Fruit fly (Drosophila melanogaster) whole organism, embryonic: ENCODE measurements around the gene corto.

Experiments
- Atf3 ChIP-seq: fragments of 200-800 bp; sonication (Bioruptor generic); optimal IDR thresholded peaks from 3 replicates; lab custom pipeline; 2016; ENCODE audit warnings: missing biosample characterization, missing genetic modification characterization
- CG10209 ChIP-seq: fragments of 200-800 bp; sonication (Bioruptor generic); optimal IDR thresholded peaks from 3 replicates; lab custom pipeline; 2017; ENCODE audit warnings: missing biosample characterization, mild to moderate bottlenecking, missing genetic modification characterization, missing genetic modification reagents
- CG10267 ChIP-seq: fragments of 200-800 bp; sonication (Bioruptor generic); optimal IDR thresholded peaks from 2 replicates; lab custom pipeline; 2018; ENCODE audit warnings: missing biosample characterization, mild to moderate bottlenecking, missing genetic modification characterization, moderate library complexity
- CG12769 ChIP-seq: fragments of 200-800 bp; sonication (Bioruptor generic); optimal IDR thresholded peaks from 2 replicates; lab custom pipeline; 2019; ENCODE audit warnings: missing biosample characterization, mild to moderate bottlenecking, missing genetic modification characterization, moderate library complexity
- CG13894 ChIP-seq: fragments of 200-800 bp; sonication (Bioruptor generic); optimal IDR thresholded peaks from 3 replicates; lab custom pipeline; 2018; ENCODE audit warnings: missing biosample characterization, mild to moderate bottlenecking, missing genetic modification characterization, moderate library complexity
- CG18476 ChIP-seq: fragments of 200-800 bp; sonication (Bioruptor generic); optimal IDR thresholded peaks from 2 replicates; lab custom pipeline; 2016; ENCODE audit warnings: missing biosample characterization, mild to moderate bottlenecking, missing genetic modification characterization
- CG2202 ChIP-seq: fragments of 200-800 bp; sonication (Bioruptor generic); optimal IDR thresholded peaks from 2 replicates; lab custom pipeline; 2018; ENCODE audit warnings: missing biosample characterization, mild to moderate bottlenecking, missing genetic modification characterization
- CG31224 ChIP-seq: fragments of 200-800 bp; sonication (Bioruptor generic); IDR thresholded peaks from 2 replicates; pipeline ENCODE4 v1.3.6; 2022; ENCODE audit warnings: missing biosample characterization, missing genetic modification characterization
- CG31388 ChIP-seq: fragments of 200-800 bp; sonication (Bioruptor generic); optimal IDR thresholded peaks from 2 replicates; lab custom pipeline; 2016; ENCODE audit warnings: missing biosample characterization, missing genetic modification characterization
- CG31441 ChIP-seq: fragments of 200-800 bp; sonication (Bioruptor generic); IDR thresholded peaks from 2 replicates; pipeline ENCODE4 v1.3.6; 2022; ENCODE audit warnings: missing biosample characterization, missing genetic modification characterization
- CG33557 ChIP-seq: fragments of 200-800 bp; sonication (Bioruptor generic); optimal IDR thresholded peaks from 2 replicates; lab custom pipeline; 2019; ENCODE audit warnings: missing biosample characterization, mild to moderate bottlenecking, missing genetic modification characterization, moderate library complexity
- CG3407 ChIP-seq: fragments of 200-800 bp; sonication (Bioruptor generic); optimal IDR thresholded peaks from 2 replicates; lab custom pipeline; 2018; ENCODE audit warnings: missing biosample characterization, mild to moderate bottlenecking, missing genetic modification characterization
- CG3847 ChIP-seq: fragments of 200-800 bp; sonication (Bioruptor generic); IDR thresholded peaks from 2 replicates; pipeline ENCODE4 v1.3.6; 2022; ENCODE audit warnings: missing biosample characterization, missing genetic modification characterization
- CG3995 ChIP-seq: fragments of 200-800 bp; sonication (Bioruptor generic); optimal IDR thresholded peaks from 3 replicates; lab custom pipeline; 2016; ENCODE audit warnings: missing biosample characterization, missing genetic modification characterization
- CG4282 ChIP-seq: fragments of 200-800 bp; sonication (Bioruptor generic); optimal IDR thresholded peaks from 2 replicates; lab custom pipeline; 2016; ENCODE audit warnings: missing biosample characterization, missing genetic modification characterization
- CG4617 ChIP-seq: fragments of 200-800 bp; sonication (Bioruptor generic); optimal IDR thresholded peaks from 3 replicates; lab custom pipeline; 2016; ENCODE audit warnings: missing biosample characterization, missing genetic modification characterization, borderline replicate concordance
- CG5245 ChIP-seq: fragments of 200-800 bp; sonication (Bioruptor generic); optimal IDR thresholded peaks from 3 replicates; lab custom pipeline; 2016; ENCODE audit warnings: missing biosample characterization, missing genetic modification characterization
- CG6765 ChIP-seq: fragments of 200-800 bp; sonication (Bioruptor generic); optimal IDR thresholded peaks from 3 replicates; lab custom pipeline; 2017; ENCODE audit warnings: missing biosample characterization, mild to moderate bottlenecking, missing genetic modification characterization
- CG7839 ChIP-seq: fragments of 200-800 bp; sonication (Bioruptor generic); optimal IDR thresholded peaks from 3 replicates; lab custom pipeline; 2018; ENCODE audit warnings: missing biosample characterization, mild to moderate bottlenecking, missing genetic modification characterization, moderate library complexity
- CG8924 ChIP-seq: fragments of 200-800 bp; optimal IDR thresholded peaks from 3 replicates; lab custom pipeline; 2019; ENCODE audit warnings: missing biosample characterization, mild to moderate bottlenecking, missing genetic modification characterization, moderate library complexity
- CrebB ChIP-seq: fragments of 200-800 bp; sonication (Bioruptor generic); optimal IDR thresholded peaks from 3 replicates; lab custom pipeline; 2018; ENCODE audit warnings: missing biosample characterization, mild to moderate bottlenecking, missing genetic modification characterization
- Doc3 ChIP-seq: fragments of 200-800 bp; sonication (Bioruptor generic); IDR thresholded peaks from 3 replicates; pipeline ENCODE4 v1.3.6; 2022; ENCODE audit warnings: missing biosample characterization, missing genetic modification characterization; ENCODE audit not compliant: partially characterized antibody
- Ets65A ChIP-seq: fragments of 200-800 bp; sonication (Bioruptor generic); peaks from one replicate; lab custom pipeline; 2016; ENCODE audit warnings: missing biosample characterization, missing genetic modification characterization
- Hr3 ChIP-seq: fragments of 200-800 bp; sonication (Bioruptor generic); optimal IDR thresholded peaks from 3 replicates; lab custom pipeline; 2016; ENCODE audit warnings: missing biosample characterization, missing genetic modification characterization
- MESR4 ChIP-seq: fragments of 200-800 bp; sonication (Bioruptor generic); optimal IDR thresholded peaks from 2 replicates; lab custom pipeline; 2018; ENCODE audit warnings: missing biosample characterization, mild to moderate bottlenecking, missing genetic modification characterization, moderate library complexity
- NK7.1 ChIP-seq: fragments of 200-800 bp; sonication (Bioruptor generic); optimal IDR thresholded peaks from 3 replicates; lab custom pipeline; 2016; ENCODE audit warnings: missing biosample characterization, missing genetic modification characterization
- Ptx1 ChIP-seq: fragments of 200-800 bp; sonication (Bioruptor generic); IDR thresholded peaks from 2 replicates; pipeline ENCODE4 v1.3.6; 2022; ENCODE audit warnings: missing biosample characterization, missing genetic modification characterization
- Usf ChIP-seq: fragments of 200-800 bp; sonication (Bioruptor generic); optimal IDR thresholded peaks from 2 replicates; lab custom pipeline; 2017; ENCODE audit warnings: missing genotype, missing biosample characterization, missing genetic modification characterization
- ab ChIP-seq: fragments of 200-800 bp; sonication (Bioruptor generic); optimal IDR thresholded peaks from 2 replicates; lab custom pipeline; 2016; ENCODE audit warnings: missing biosample characterization, missing genetic modification characterization
- amos ChIP-seq: fragments of 200-800 bp; sonication (Bioruptor generic); IDR thresholded peaks from 2 replicates; pipeline ENCODE4 v1.3.6; 2022; ENCODE audit warnings: missing biosample characterization, missing genetic modification characterization; ENCODE audit not compliant: partially characterized antibody
- ap ChIP-seq: fragments of 200-800 bp; sonication (Bioruptor generic); IDR thresholded peaks from 2 replicates; pipeline ENCODE4 v1.3.6; 2022; ENCODE audit warnings: missing biosample characterization, missing genetic modification characterization
- ara ChIP-seq: fragments of 200-800 bp; sonication (Bioruptor generic); IDR thresholded peaks from 2 replicates; pipeline ENCODE4 v1.3.6; 2022; ENCODE audit warnings: missing biosample characterization, missing genetic modification characterization
- bbx ChIP-seq: fragments of 200-800 bp; sonication (Bioruptor generic); IDR thresholded peaks from 2 replicates; pipeline ENCODE4 v1.3.6; 2022; ENCODE audit warnings: missing biosample characterization, missing genetic modification characterization; ENCODE audit not compliant: partially characterized antibody
- br ChIP-seq: fragments of >200 bp; optimal IDR thresholded peaks from 2 replicates; lab custom pipeline; 2017
- cas ChIP-seq: fragments of 200-800 bp; sonication (Bioruptor generic); IDR thresholded peaks from 2 replicates; pipeline ENCODE4 v1.3.6; 2022; ENCODE audit warnings: missing biosample characterization, missing genetic modification characterization
- chm ChIP-seq: fragments of 200-800 bp; sonication (Bioruptor generic); IDR thresholded peaks from 2 replicates; pipeline ENCODE4 v1.3.6; 2022; ENCODE audit warnings: missing biosample characterization, missing genetic modification characterization
- croc ChIP-seq: fragments of 200-800 bp; sonication (Bioruptor generic); conservative IDR thresholded peaks from 3 replicates; pipeline ENCODE4 v1.3.6; 2022; ENCODE audit warnings: missing biosample characterization, missing genetic modification characterization
- dimm ChIP-seq: fragments of 200-800 bp; sonication (Bioruptor generic); IDR thresholded peaks from 2 replicates; pipeline ENCODE4 v1.3.6; 2022; ENCODE audit warnings: missing biosample characterization, missing genetic modification characterization
- eve ChIP-seq, 2 experiments: fragments of >200 bp; optimal IDR thresholded peaks; 2 replicates each; lab custom pipeline; 2017; ENCODE audit warnings: missing biosample characterization in 2 of 2, missing genetic modification characterization in 2 of 2
- gt ChIP-seq: fragments of 200-800 bp; sonication (Bioruptor generic); IDR thresholded peaks from 2 replicates; pipeline ENCODE4 v1.3.6; 2022; ENCODE audit warnings: missing biosample characterization, missing genetic modification characterization
- hth ChIP-seq: fragments of >200 bp; optimal IDR thresholded peaks from 2 replicates; lab custom pipeline; 2017; ENCODE audit warnings: inconsistent platforms
- kah ChIP-seq: fragments of 200-800 bp; sonication (Bioruptor generic); optimal IDR thresholded peaks from 2 replicates; lab custom pipeline; 2018; ENCODE audit warnings: missing biosample characterization, mild to moderate bottlenecking, missing genetic modification characterization
- lola ChIP-seq, 3 experiments: fragments of >200 bp in 2 of 3; fragments of 200-800 bp in 1 of 3; sonication (Bioruptor generic) in 1 of 3; optimal IDR thresholded peaks; 2 replicates each; lab custom pipeline; 2017 to 2019; ENCODE audit warnings: missing biosample characterization in 3 of 3, missing genetic modification characterization in 3 of 3, mild to moderate bottlenecking in 1 of 3, moderate library complexity in 1 of 3
- mld ChIP-seq: fragments of 200-800 bp; sonication (Bioruptor generic); IDR thresholded peaks from 3 replicates; pipeline ENCODE4 v1.3.6; 2022; ENCODE audit warnings: missing biosample characterization, missing genetic modification characterization; ENCODE audit not compliant: partially characterized antibody
- pzg ChIP-seq: fragments of 200-800 bp; sonication (Bioruptor generic); optimal IDR thresholded peaks from 3 replicates; lab custom pipeline; 2018; ENCODE audit warnings: missing biosample characterization, mild to moderate bottlenecking, missing genetic modification characterization, moderate library complexity
- rib ChIP-seq: fragments of 200-800 bp; sonication (Bioruptor generic); IDR thresholded peaks from 2 replicates; pipeline ENCODE4 v1.3.6; 2022; ENCODE audit warnings: missing biosample characterization, missing genetic modification characterization
- schlank ChIP-seq: fragments of 200-800 bp; sonication (Bioruptor generic); optimal IDR thresholded peaks from 2 replicates; lab custom pipeline; 2018; ENCODE audit warnings: missing biosample characterization, mild to moderate bottlenecking, missing genetic modification characterization
- unpg ChIP-seq: fragments of 200-800 bp; sonication (Bioruptor generic); optimal IDR thresholded peaks from 3 replicates; lab custom pipeline; 2018; ENCODE audit warnings: missing biosample characterization, mild to moderate bottlenecking, missing genetic modification characterization, moderate library complexity
- zf30C ChIP-seq: fragments of 200-800 bp; sonication (Bioruptor generic); optimal IDR thresholded peaks from 3 replicates; lab custom pipeline; 2018; ENCODE audit warnings: missing biosample characterization, mild to moderate bottlenecking, missing genetic modification characterization

The corto gene

dm6 chr3R:5054747-5055146, 32.1 kb downstream of the corto start (continued):
- TF ChIP-seq ap (GFP tag; lab: Robert Waterston, UW): 0 out of 2 replicates have a peak, but pooled peaks have one; percentile 8
- TF ChIP-seq Ptx1 (GFP tag; lab: Robert Waterston, UW): peak; percentile 27; the same call in 1 of the 2 replicates
- TF ChIP-seq bbx (GFP tag; lab: Robert Waterston, UW): no peak
- TF ChIP-seq CG12769 (tag; lab: Kevin White, UChicago): peak; percentile 73
- peak; percentile 54; the same call in 1 of the 2 replicates for TF ChIP-seq rib (GFP tag; lab: Robert Waterston, UW)
- no peak for TF ChIP-seq CG10209 (GFP tag; lab: Kevin White, UChicago)
- TF ChIP-seq Ets65A (GFP tag; lab: Kevin White, UChicago): no peak

- peak; percentile 62 for TF ChIP-seq NK7.1 (GFP tag; lab: Kevin White, UChicago)
- peak; percentile 92 for TF ChIP-seq ara
- TF ChIP-seq CG31224: 0 out of 2 replicates have a peak, but pooled peaks have one; percentile 28
- TF ChIP-seq CG5245 (GFP tag; lab: Kevin White, UChicago): peak; percentile 42
- TF ChIP-seq CrebB (tag; lab: Kevin White, UChicago): peak; percentile 86
- peak; percentile 53 for TF ChIP-seq kah (GFP tag; lab: Kevin White, UChicago)
- TF ChIP-seq mld: no peak
- TF ChIP-seq CG10267 (tag; lab: Kevin White, UChicago): peak; percentile 26
- TF ChIP-seq CG7839: peak; percentile 47
- TF ChIP-seq amos (GFP tag; lab: Robert Waterston, UW): no peak
- peak; percentile 43 for TF ChIP-seq Hr3 (GFP tag; lab: Kevin White, UChicago)
- TF ChIP-seq Doc3 (GFP tag; lab: Robert Waterston, UW): no peak
- TF ChIP-seq CG4617 (GFP tag; lab: Kevin White, UChicago): no peak
- peak; percentile 32 for TF ChIP-seq CG6765 (GFP tag; lab: Kevin White, UChicago)
- TF ChIP-seq hth (lab: Kevin White, UChicago): no peak
- TF ChIP-seq CG13894: no peak
- TF ChIP-seq unpg: peak; percentile 63
- TF ChIP-seq CG2202 (tag; lab: Kevin White, UChicago): peak; percentile 93
- TF ChIP-seq lola (GFP tag; optimal IDR thresholded peaks at IDR 0.05; lab: Kevin White, UChicago): peak in 1 of 3 experiments; percentile 72
- TF ChIP-seq eve (GFP tag; optimal IDR thresholded peaks at IDR 0.05; lab: Kevin White, UChicago): no peak
- no peak for TF ChIP-seq CG31388 (GFP tag; lab: Kevin White, UChicago)
- no peak for TF ChIP-seq zf30C (GFP tag; lab: Kevin White, UChicago)
- no peak for TF ChIP-seq ab (GFP tag; lab: Kevin White, UChicago)
- peak; percentile 70 for TF ChIP-seq Atf3 (GFP tag; lab: Kevin White, UChicago)
- no peak for TF ChIP-seq Usf (GFP tag; lab: Kevin White, UChicago)
- peak; percentile 95 for TF ChIP-seq CG3407 (GFP tag; lab: Kevin White, UChicago)
- TF ChIP-seq CG8924 (tag; lab: Kevin White, UChicago): peak; percentile 71
- TF ChIP-seq br (lab: Kevin White, UChicago): no peak
- peak; percentile 50; the same call in 1 of the 2 replicates for TF ChIP-seq CG31441 (GFP tag; lab: Robert Waterston, UW)
- TF ChIP-seq MESR4 (GFP tag; lab: Kevin White, UChicago): peak; percentile 26
- TF ChIP-seq schlank (tag; lab: Kevin White, UChicago): peak; percentile 60
- peak; percentile 49; the same call in 1 of the 2 replicates for TF ChIP-seq dimm (GFP tag; lab: Robert Waterston, UW)
- TF ChIP-seq CG33557 (GFP tag; lab: Kevin White, UChicago): peak; percentile 94
- TF ChIP-seq cas (GFP tag; lab: Robert Waterston, UW): no peak
- peak; percentile 54; the same call in 2 of the 3 replicates for TF ChIP-seq croc (GFP tag; lab: Robert Waterston, UW)
- no peak for TF ChIP-seq gt (GFP tag; lab: Robert Waterston, UW)
- peak; percentile 96; the same call in 1 of the 2 replicates for TF ChIP-seq chm (GFP tag; lab: Robert Waterston, UW)
- no peak for TF ChIP-seq CG3847 (GFP tag; lab: Robert Waterston, UW)
- no peak for TF ChIP-seq CG3995 (GFP tag; lab: Kevin White, UChicago)
- TF ChIP-seq pzg: no peak
- peak; percentile 74 for TF ChIP-seq CG4282 (GFP tag; lab: Kevin White, UChicago)
- peak; percentile 62 for TF ChIP-seq CG18476
Measured at dm6 chr3R:5053611-5054133, 33.2 kb downstream of the corto start.
